Fruit fly (Drosophila melanogaster): Measurements from ENCODE around the gene ssx.

dm6 chrX:1405779-1406178 is 35.4 kb downstream of the ssx start:
- TF ChIP-seq CG7045 (GFP tag; optimal IDR thresholded peaks at IDR 0.05) (no peak), tj (GFP tag; optimal IDR thresholded peaks at IDR 0.05) (no peak), cic (GFP tag; optimal IDR thresholded peaks at IDR 0.05) (no peak), Clk (GFP tag; optimal IDR thresholded peaks at IDR 0.05) (no peak), CG33017 (tag; optimal IDR thresholded peaks at IDR 0.05) (no peak), kay (GFP tag; ENCODE audit: borderline replicate concordance) (no peak), cnc (optimal IDR thresholded peaks at IDR 0.05) (no peak), Mnt (GFP tag; optimal IDR thresholded peaks at IDR 0.05) (no peak), CG14711 (tag; optimal IDR thresholded peaks at IDR 0.05) (no peak), CG11617 (GFP tag; optimal IDR thresholded peaks at IDR 0.05) (no peak), CG7101 (tag; optimal IDR thresholded peaks at IDR 0.05) (no peak), toe (GFP tag; optimal IDR thresholded peaks at IDR 0.05) (no peak)

Data from whole organism, adult.